Fruit fly (Drosophila melanogaster): ENCODE results near the gene Spn85F.
A peak's percentile ranks its signal among the peaks of the same experiment; 100 is the strongest.

dm6 chr3R:10048035-10048774 is 51.2 kb downstream of the Spn85F start:
- TF ChIP-seq CG12605 (GFP tag; IDR thresholded peaks at IDR 0.05) (no peak), Ets98B (GFP tag; IDR thresholded peaks at IDR 0.05) (no peak), CG17806 (tag; optimal IDR thresholded peaks at IDR 0.05) (peak; percentile 54), gl (tag; optimal IDR thresholded peaks at IDR 0.05) (no peak), CG14655 (GFP tag; optimal IDR thresholded peaks at IDR 0.05) (no peak), CG8159 (tag; optimal IDR thresholded peaks at IDR 0.05) (peak; percentile 64), CG9948 (tag; optimal IDR thresholded peaks at IDR 0.05) (peak; percentile 44), CG4496 (GFP tag; IDR thresholded peaks at IDR 0.05) (no peak), CG15710 (tag; optimal IDR thresholded peaks at IDR 0.05) (peak; percentile 61), CG10348 (GFP tag; IDR thresholded peaks at IDR 0.05) (no peak), CG34367 (tag; optimal IDR thresholded peaks at IDR 0.05) (peak; percentile 29), fd96Ca (GFP tag; IDR thresholded peaks at IDR 0.05) (no peak), CG13204 (GFP tag; optimal IDR thresholded peaks at IDR 0.05) (no peak), CG8301 (tag; optimal IDR thresholded peaks at IDR 0.05) (peak; percentile 58)

Data from whole organism, pupa.